Worm (Caenorhabditis elegans): ENCODE results near the gene C27F2.4.

ce11 chrIII:4932203-4932699 lies 27.9 kb downstream of the C27F2.4 start, which contains the start of the genes C26E6.12 and eri-9:
- TF ChIP-seq unc-62 (GFP tag; optimal IDR thresholded peaks at IDR 0.05) (no peak), nhr-28 (tag; optimal IDR thresholded peaks at IDR 0.05) (no peak), unc-39 (tag; optimal IDR thresholded peaks at IDR 0.05) (no peak)
